Fruit fly (Drosophila melanogaster): ENCODE measurements around the gene vls.
A peak's percentile ranks its signal among the peaks of the same experiment; 100 is the strongest.

vls gene

DNA sequence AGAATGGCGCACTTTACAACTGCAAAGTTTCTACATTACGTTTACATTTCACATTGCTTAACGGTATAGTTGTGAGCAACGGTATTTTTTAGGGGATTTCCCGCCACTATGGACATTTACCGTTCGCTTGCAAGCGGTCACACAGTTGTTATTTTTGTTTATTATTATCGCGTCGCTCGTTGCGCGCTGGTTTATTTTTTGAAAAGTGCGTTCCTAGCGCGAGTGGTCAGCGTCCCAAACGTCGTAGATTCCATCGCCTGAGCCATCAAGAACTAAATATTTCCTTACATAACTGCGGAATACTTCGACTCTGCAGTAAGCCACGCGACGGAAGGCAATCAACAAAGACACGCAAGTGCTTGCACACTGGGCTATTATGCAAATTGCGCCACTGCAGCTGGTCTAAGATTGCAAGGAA lies 763 bp upstream of the vls start, which contains the start of gene bwa (continued):
- TF ChIP-seq CG9215 (GFP tag; IDR thresholded peaks at IDR 0.05) (no peak), CG8281 (tag; optimal IDR thresholded peaks at IDR 0.05) (no peak), dpn (GFP tag; optimal IDR thresholded peaks at IDR 0.05) (peak in 1 of 2 experiments; percentile 21), Aef1 (GFP tag; IDR thresholded peaks at IDR 0.05) (peak; percentile 35; the same call in 2 of the 3 replicates), CG9437 (GFP tag; optimal IDR thresholded peaks at IDR 0.05) (no peak), CG13123 (GFP tag; optimal IDR thresholded peaks at IDR 0.05) (no peak), Oaz (GFP tag; IDR thresholded peaks at IDR 0.05) (no peak), CG1024 (GFP tag; IDR thresholded peaks at IDR 0.05) (no peak), CG6272 (GFP tag; IDR thresholded peaks at IDR 0.05) (no peak), wek (GFP tag; optimal IDR thresholded peaks at IDR 0.05) (no peak), tgo (GFP tag; IDR thresholded peaks at IDR 0.05) (no peak), Antp (GFP tag; optimal IDR thresholded peaks at IDR 0.05) (no peak), Sox100B (GFP tag; optimal IDR thresholded peaks at IDR 0.05) (no peak), NFAT (GFP tag; IDR thresholded peaks at IDR 0.05) (no peak), ttk (GFP tag; IDR thresholded peaks at IDR 0.05) (no peak), CG17829 (tag; optimal IDR thresholded peaks at IDR 0.05) (no peak), cg (GFP tag; optimal IDR thresholded peaks at IDR 0.05) (peak; percentile 3), CG7839 (tag; optimal IDR thresholded peaks at IDR 0.05) (no peak), CG11398 (GFP tag; optimal IDR thresholded peaks at IDR 0.05) (no peak), CG13296 (GFP tag; optimal IDR thresholded peaks at IDR 0.05) (peak; percentile 25), Bteb2 (GFP tag; optimal IDR thresholded peaks at IDR 0.05) (no peak), CG1529 (GFP tag; optimal IDR thresholded peaks at IDR 0.05) (no peak), CG2116 (GFP tag; optimal IDR thresholded peaks at IDR 0.05) (peak; percentile 22), zen (tag; optimal IDR thresholded peaks at IDR 0.05) (peak; percentile 35), ac (GFP tag; optimal IDR thresholded peaks at IDR 0.05) (no peak), ara (GFP tag; IDR thresholded peaks at IDR 0.05) (no peak), Xrp1 (GFP tag; IDR thresholded peaks at IDR 0.05) (no peak), fru (optimal IDR thresholded peaks at IDR 0.05) (no peak), pita (GFP tag; optimal IDR thresholded peaks at IDR 0.05) (no peak), Ptx1 (GFP tag; IDR thresholded peaks at IDR 0.05) (no peak), CG18476 (GFP tag; optimal IDR thresholded peaks at IDR 0.05) (no peak), ems (GFP tag; optimal IDR thresholded peaks at IDR 0.05) (no peak), CG18619 (GFP tag; optimal IDR thresholded peaks at IDR 0.05) (no peak), NfI (GFP tag; optimal IDR thresholded peaks at IDR 0.05) (no peak), CG12155 (GFP tag; optimal IDR thresholded peaks at IDR 0.05) (no peak), tin (GFP tag; optimal IDR thresholded peaks at IDR 0.05) (no peak), fd64A (GFP tag; optimal IDR thresholded peaks at IDR 0.05) (no peak), CG15696 (tag; optimal IDR thresholded peaks at IDR 0.05) (no peak), ERR (GFP tag; optimal IDR thresholded peaks at IDR 0.05) (no peak), hbn (GFP tag; IDR thresholded peaks at IDR 0.05; ENCODE audit: partially characterized antibody) (no peak), crol (GFP tag; IDR thresholded peaks at IDR 0.05) (no peak), eve (GFP tag; optimal IDR thresholded peaks at IDR 0.05) (no peak), ind (GFP tag; optimal IDR thresholded peaks at IDR 0.05) (no peak), CG8944 (GFP tag; optimal IDR thresholded peaks at IDR 0.05) (no peak), CG14050 (GFP tag; IDR thresholded peaks at IDR 0.05) (no peak), CG16779 (GFP tag; IDR thresholded peaks at IDR 0.05) (no peak), kay (GFP tag; optimal IDR thresholded peaks at IDR 0.05) (no peak), ci (GFP tag; IDR thresholded peaks at IDR 0.05) (0 out of 3 replicates have a peak, but pooled peaks have one; percentile 16), Atf3 (GFP tag; optimal IDR thresholded peaks at IDR 0.05) (no peak), her (GFP tag; optimal IDR thresholded peaks at IDR 0.05) (no peak), aop (GFP tag; IDR thresholded peaks at IDR 0.05) (no peak), CG9609 (GFP tag; optimal IDR thresholded peaks at IDR 0.05) (no peak), CG34422 (GFP tag; IDR thresholded peaks at IDR 0.05) (peak; percentile 53; the same call in 1 of the 3 replicates), CG12769 (tag; optimal IDR thresholded peaks at IDR 0.05) (no peak)

All from whole organism, embryonic.